Fruit fly (Drosophila melanogaster) whole organism, embryonic: ENCODE results near the gene Idh3a.
A peak's percentile ranks its signal among the peaks of the same experiment; 100 is the strongest.

Experiments used
- Adf1 ChIP-seq: fragments of 200-800 bp; sonication (Bioruptor generic); IDR thresholded peaks from 2 replicates; pipeline ENCODE4 v1.3.6; 2022; ENCODE audit warnings: missing biosample characterization, missing genetic modification characterization
- Bgb ChIP-seq: fragments of 200-800 bp; sonication (Bioruptor generic); IDR thresholded peaks from 2 replicates; pipeline ENCODE4 v1.3.6; 2022; ENCODE audit warnings: missing biosample characterization, missing genetic modification characterization; ENCODE audit not compliant: partially characterized antibody
- CG10654 ChIP-seq: fragments of 200-800 bp; sonication (Bioruptor generic); optimal IDR thresholded peaks from 2 replicates; lab custom pipeline; 2016; ENCODE audit warnings: missing biosample characterization, missing genetic modification characterization
- CG10979 ChIP-seq: fragments of 200-800 bp; sonication (Bioruptor generic); optimal IDR thresholded peaks from 2 replicates; lab custom pipeline; 2018; ENCODE audit warnings: missing biosample characterization, mild to moderate bottlenecking, missing genetic modification characterization, moderate library complexity
- CG11398 ChIP-seq: fragments of 200-800 bp; sonication (Bioruptor generic); optimal IDR thresholded peaks from 2 replicates; lab custom pipeline; 2016; ENCODE audit warnings: missing biosample characterization, missing genetic modification characterization
- CG12236 ChIP-seq: fragments of 200-800 bp; sonication (Bioruptor generic); optimal IDR thresholded peaks from 2 replicates; lab custom pipeline; 2016; ENCODE audit warnings: missing biosample characterization, missing genetic modification characterization
- CG13424 ChIP-seq: fragments of 200-800 bp; sonication (Bioruptor generic); optimal IDR thresholded peaks from 2 replicates; lab custom pipeline; 2019; ENCODE audit warnings: missing biosample characterization, mild to moderate bottlenecking, missing genetic modification characterization, moderate library complexity
- CG14860 ChIP-seq: fragments of 200-800 bp; sonication (Bioruptor generic); IDR thresholded peaks from 3 replicates; pipeline ENCODE4 v1.3.6; 2022; ENCODE audit warnings: missing biosample characterization, missing genetic modification characterization; ENCODE audit not compliant: partially characterized antibody
- CG15696 ChIP-seq: fragments of 200-800 bp; sonication (Bioruptor generic); optimal IDR thresholded peaks from 2 replicates; lab custom pipeline; 2019; ENCODE audit warnings: missing biosample characterization, mild to moderate bottlenecking, missing genetic modification characterization, moderate library complexity
- CG16813 ChIP-seq: fragments of 200-800 bp; sonication (Bioruptor generic); IDR thresholded peaks from 3 replicates; pipeline ENCODE4 v1.3.6; 2022; ENCODE audit warnings: missing biosample characterization, missing genetic modification characterization; ENCODE audit not compliant: partially characterized antibody
- CG17802 ChIP-seq: fragments of 200-800 bp; sonication (Bioruptor generic); optimal IDR thresholded peaks from 2 replicates; lab custom pipeline; 2018; ENCODE audit warnings: missing biosample characterization, mild to moderate bottlenecking, missing genetic modification characterization, moderate library complexity
- CG32532 ChIP-seq: fragments of 200-800 bp; sonication (Bioruptor generic); IDR thresholded peaks from 2 replicates; pipeline ENCODE4 v1.3.6; 2022; ENCODE audit warnings: missing biosample characterization, missing genetic modification characterization
- CG32772 ChIP-seq: fragments of 200-800 bp; sonication (Bioruptor generic); IDR thresholded peaks from 2 replicates; pipeline ENCODE4 v1.3.6; 2022; ENCODE audit warnings: missing biosample characterization, missing genetic modification characterization
- CG34224 ChIP-seq: fragments of 200-800 bp; sonication (Bioruptor generic); IDR thresholded peaks from 3 replicates; pipeline ENCODE4 v1.3.6; 2022; ENCODE audit warnings: missing biosample characterization, missing genetic modification characterization; ENCODE audit not compliant: partially characterized antibody
- CG5245 ChIP-seq: fragments of 200-800 bp; sonication (Bioruptor generic); optimal IDR thresholded peaks from 3 replicates; lab custom pipeline; 2016; ENCODE audit warnings: missing biosample characterization, missing genetic modification characterization
- CG6765 ChIP-seq: fragments of 200-800 bp; sonication (Bioruptor generic); optimal IDR thresholded peaks from 3 replicates; lab custom pipeline; 2017; ENCODE audit warnings: missing biosample characterization, mild to moderate bottlenecking, missing genetic modification characterization
- CG7372 ChIP-seq: fragments of 200-800 bp; sonication (Bioruptor generic); IDR thresholded peaks from 2 replicates; pipeline ENCODE4 v1.3.6; 2022; ENCODE audit warnings: missing biosample characterization, missing genetic modification characterization
- CG7556 ChIP-seq: fragments of 200-800 bp; sonication (Bioruptor generic); optimal IDR thresholded peaks from 2 replicates; lab custom pipeline; 2017; ENCODE audit warnings: missing biosample characterization, mild to moderate bottlenecking, missing genetic modification characterization
- CG8478 ChIP-seq: fragments of >200 bp; optimal IDR thresholded peaks from 2 replicates; lab custom pipeline; 2018
- CG9932 ChIP-seq: fragments of 200-800 bp; sonication (Bioruptor generic); IDR thresholded peaks from 2 replicates; pipeline ENCODE4 v1.3.6; 2022; ENCODE audit warnings: missing biosample characterization, missing genetic modification characterization
- CrebB ChIP-seq: fragments of 200-800 bp; sonication (Bioruptor generic); optimal IDR thresholded peaks from 3 replicates; lab custom pipeline; 2018; ENCODE audit warnings: missing biosample characterization, mild to moderate bottlenecking, missing genetic modification characterization
- D ChIP-seq, 2 experiments: fragments of 200-800 bp in 1 of 2; fragments of >200 bp in 1 of 2; sonication (Bioruptor generic) in 1 of 2; optimal IDR thresholded peaks; 2 replicates in 1 of 2; 3 replicates in 1 of 2; lab custom pipeline; 2017; ENCODE audit warnings: mild to moderate bottlenecking in 1 of 2, missing biosample characterization in 1 of 2, missing genetic modification characterization in 1 of 2, missing genetic modification reagents in 1 of 2
- Dfd ChIP-seq, 2 experiments: fragments of >200 bp; optimal IDR thresholded peaks; 2 replicates each; lab custom pipeline; 2017; ENCODE audit warnings: missing biosample characterization in 2 of 2, missing genetic modification characterization in 2 of 2
- Doc3 ChIP-seq: fragments of 200-800 bp; sonication (Bioruptor generic); IDR thresholded peaks from 3 replicates; pipeline ENCODE4 v1.3.6; 2022; ENCODE audit warnings: missing biosample characterization, missing genetic modification characterization; ENCODE audit not compliant: partially characterized antibody
- Eip74EF ChIP-seq, 2 experiments: fragments of 200-800 bp in 1 of 2; fragments of >200 bp in 1 of 2; sonication (Bioruptor generic) in 1 of 2; optimal IDR thresholded peaks; 2 replicates each; lab custom pipeline; 2017 to 2019; ENCODE audit warnings: missing biosample characterization in 2 of 2, missing genetic modification characterization in 2 of 2, mild to moderate bottlenecking in 1 of 2, moderate library complexity in 1 of 2
- Ets65A ChIP-seq: fragments of 200-800 bp; sonication (Bioruptor generic); peaks from one replicate; lab custom pipeline; 2016; ENCODE audit warnings: missing biosample characterization, missing genetic modification characterization
- Hey ChIP-seq: fragments of 200-800 bp; sonication (Bioruptor generic); optimal IDR thresholded peaks from 3 replicates; lab custom pipeline; 2018; ENCODE audit warnings: missing biosample characterization, mild to moderate bottlenecking, missing genetic modification characterization
- Side ChIP-seq: fragments of 200-800 bp; sonication (Bioruptor generic); optimal IDR thresholded peaks from 2 replicates; lab custom pipeline; 2016; ENCODE audit warnings: missing biosample characterization, missing genetic modification characterization
- cato ChIP-seq: fragments of 200-800 bp; sonication (Bioruptor generic); optimal IDR thresholded peaks from 2 replicates; lab custom pipeline; 2016; ENCODE audit warnings: missing biosample characterization, missing genetic modification characterization, borderline replicate concordance
- chm ChIP-seq: fragments of 200-800 bp; sonication (Bioruptor generic); IDR thresholded peaks from 2 replicates; pipeline ENCODE4 v1.3.6; 2022; ENCODE audit warnings: missing biosample characterization, missing genetic modification characterization
- fd102C ChIP-seq: fragments of 200-800 bp; sonication (Bioruptor generic); optimal IDR thresholded peaks from 2 replicates; lab custom pipeline; 2018; ENCODE audit warnings: missing biosample characterization, mild to moderate bottlenecking, missing genetic modification characterization, moderate library complexity
- fd64A ChIP-seq: fragments of 200-800 bp; sonication (Bioruptor generic); optimal IDR thresholded peaks from 3 replicates; lab custom pipeline; 2018; ENCODE audit warnings: missing biosample characterization, mild to moderate bottlenecking, missing genetic modification characterization
- gem ChIP-seq: fragments of 200-800 bp; sonication (Bioruptor generic); optimal IDR thresholded peaks from 2 replicates; lab custom pipeline; 2019; ENCODE audit warnings: missing biosample characterization, mild to moderate bottlenecking, missing genetic modification characterization, moderate library complexity
- gsb ChIP-seq: fragments of 200-800 bp; sonication (Bioruptor generic); IDR thresholded peaks from 2 replicates; pipeline ENCODE4 v1.3.6; 2022; ENCODE audit warnings: missing biosample characterization, missing genetic modification characterization
- hb ChIP-seq: fragments of 200-800 bp; sonication (Bioruptor generic); IDR thresholded peaks from 3 replicates; pipeline ENCODE4 v1.3.6; 2022; ENCODE audit warnings: missing biosample characterization, missing genetic modification characterization; ENCODE audit not compliant: partially characterized antibody
- ind ChIP-seq: fragments of 200-800 bp; sonication (Bioruptor generic); optimal IDR thresholded peaks from 3 replicates; lab custom pipeline; 2016; ENCODE audit warnings: missing biosample characterization, missing genetic modification characterization
- inv ChIP-seq: fragments of 200-800 bp; sonication (Bioruptor generic); IDR thresholded peaks from 2 replicates; pipeline ENCODE4 v1.3.6; 2022; ENCODE audit warnings: missing biosample characterization, missing genetic modification characterization; ENCODE audit not compliant: partially characterized antibody
- mirr ChIP-seq: fragments of 200-800 bp; sonication (Bioruptor generic); optimal IDR thresholded peaks from 3 replicates; lab custom pipeline; 2018; ENCODE audit warnings: missing biosample characterization, mild to moderate bottlenecking, missing genetic modification characterization
- odd ChIP-seq: fragments of 200-800 bp; sonication (Bioruptor generic); optimal IDR thresholded peaks from 2 replicates; lab custom pipeline; 2017; ENCODE audit warnings: missing biosample characterization, mild to moderate bottlenecking, missing genetic modification characterization
- onecut ChIP-seq: fragments of 200-800 bp; sonication (Bioruptor generic); IDR thresholded peaks from 2 replicates; pipeline ENCODE4 v1.3.6; 2022; ENCODE audit warnings: missing biosample characterization, missing genetic modification characterization
- otp ChIP-seq: fragments of 200-800 bp; sonication (Bioruptor generic); IDR thresholded peaks from 3 replicates; pipeline ENCODE4, ENCODE4 v1.3.6; 2022; ENCODE audit warnings: missing biosample characterization, missing genetic modification characterization
- pb ChIP-seq: fragments of 200-800 bp; sonication (Bioruptor generic); optimal IDR thresholded peaks from 3 replicates; lab custom pipeline; 2016; ENCODE audit warnings: missing biosample characterization, missing genetic modification characterization
- pzg ChIP-seq: fragments of 200-800 bp; sonication (Bioruptor generic); optimal IDR thresholded peaks from 3 replicates; lab custom pipeline; 2018; ENCODE audit warnings: missing biosample characterization, mild to moderate bottlenecking, missing genetic modification characterization, moderate library complexity
- rib ChIP-seq: fragments of 200-800 bp; sonication (Bioruptor generic); IDR thresholded peaks from 2 replicates; pipeline ENCODE4 v1.3.6; 2022; ENCODE audit warnings: missing biosample characterization, missing genetic modification characterization
- row ChIP-seq: fragments of 200-800 bp; sonication (Bioruptor generic); IDR thresholded peaks from 3 replicates; pipeline ENCODE4 v1.3.6; 2022; ENCODE audit warnings: missing biosample characterization, missing genetic modification characterization
- seq ChIP-seq: fragments of 200-800 bp; sonication (Bioruptor generic); IDR thresholded peaks from 2 replicates; pipeline ENCODE4 v1.3.6; 2022; ENCODE audit warnings: missing biosample characterization, missing genetic modification characterization
- sob ChIP-seq: fragments of 200-800 bp; sonication (Bioruptor generic); IDR thresholded peaks from 2 replicates; pipeline ENCODE4 v1.3.6; 2022; ENCODE audit warnings: missing biosample characterization, missing genetic modification characterization
- usp ChIP-seq: fragments of >200 bp; optimal IDR thresholded peaks from 2 replicates; lab custom pipeline; 2017; ENCODE audit warnings: missing biosample characterization, missing genetic modification characterization
- vvl ChIP-seq: fragments of 200-800 bp; sonication (Bioruptor generic); IDR thresholded peaks from 2 replicates; pipeline ENCODE4 v1.3.6; 2022; ENCODE audit warnings: missing biosample characterization, missing genetic modification characterization

Gene Idh3a

dm6 chrX:19497782-19498440, 23.7 kb downstream of the Idh3a start (continued):
- TF ChIP-seq CG9932 (GFP tag; lab: Robert Waterston, UW) (peak; percentile 63), CG16813 (GFP tag; lab: Robert Waterston, UW) (no peak), CG7372 (GFP tag; lab: Robert Waterston, UW) (no peak), gem (no peak), CG11398 (GFP tag; lab: Kevin White, UChicago) (no peak), seq (GFP tag; lab: Robert Waterston, UW) (no peak), CG5245 (no peak), Ets65A (no peak), CG15696 (tag; lab: Kevin White, UChicago) (no peak), cato (no peak), Hey (tag; lab: Kevin White, UChicago) (no peak), Adf1 (peak; percentile 59; the same call in 1 of the 2 replicates), sob (GFP tag; lab: Robert Waterston, UW) (peak; percentile 39; the same call in 1 of the 2 replicates), odd (no peak), CG14860 (GFP tag; lab: Robert Waterston, UW) (no peak), CG13424 (tag; lab: Kevin White, UChicago) (no peak), mirr (peak; percentile 75), vvl (GFP tag; lab: Robert Waterston, UW) (no peak), CG6765 (GFP tag; lab: Kevin White, UChicago) (peak; percentile 16), CG7556 (no peak), pb (GFP tag; lab: Kevin White, UChicago) (no peak), Bgb (GFP tag; lab: Robert Waterston, UW) (peak; percentile 43; the same call in 1 of the 2 replicates), fd102C (no peak), Eip74EF (GFP tag; optimal IDR thresholded peaks at IDR 0.05; lab: Kevin White, UChicago) (no peak), CG10654 (no peak), otp (GFP tag; lab: Robert Waterston, UW) (no peak), chm (GFP tag; lab: Robert Waterston, UW) (no peak; the same call in 1 of the 2 replicates), Dfd (GFP tag; optimal IDR thresholded peaks at IDR 0.05; lab: Kevin White, UChicago) (no peak), CG34224 (GFP tag; lab: Robert Waterston, UW) (0 out of 3 replicates have a peak, but pooled peaks have one; percentile 9), CG8478 (lab: Kevin White, UChicago) (no peak), D (optimal IDR thresholded peaks at IDR 0.05; lab: Kevin White, UChicago) (no peak), D (GFP tag; optimal IDR thresholded peaks at IDR 0.05; lab: Kevin White, UChicago) (no peak), CG32532 (GFP tag; lab: Robert Waterston, UW) (peak; percentile 89), rib (peak; percentile 85), ind (GFP tag; lab: Kevin White, UChicago) (no peak), CrebB (tag; lab: Kevin White, UChicago) (no peak), CG12236 (GFP tag; lab: Kevin White, UChicago) (no peak), fd64A (GFP tag; lab: Kevin White, UChicago) (no peak), gsb (GFP tag; lab: Robert Waterston, UW) (no peak), CG17802 (tag; lab: Kevin White, UChicago) (no peak), pzg (GFP tag; lab: Kevin White, UChicago) (peak; percentile 15), inv (GFP tag; lab: Robert Waterston, UW) (peak; percentile 23; the same call in 1 of the 2 replicates), Doc3 (GFP tag; lab: Robert Waterston, UW) (no peak), CG32772 (GFP tag; lab: Robert Waterston, UW) (no peak), onecut (no peak), usp (GFP tag; lab: Kevin White, UChicago) (no peak), Side (GFP tag; lab: Kevin White, UChicago) (no peak), row (GFP tag; lab: Robert Waterston, UW) (peak; percentile 56; the same call in 2 of the 3 replicates), hb (no peak), CG10979 (tag; lab: Kevin White, UChicago) (no peak)
